Fruit fly (Drosophila melanogaster): Measurements from ENCODE around the gene GstT4.

GstT4 gene

DNA sequence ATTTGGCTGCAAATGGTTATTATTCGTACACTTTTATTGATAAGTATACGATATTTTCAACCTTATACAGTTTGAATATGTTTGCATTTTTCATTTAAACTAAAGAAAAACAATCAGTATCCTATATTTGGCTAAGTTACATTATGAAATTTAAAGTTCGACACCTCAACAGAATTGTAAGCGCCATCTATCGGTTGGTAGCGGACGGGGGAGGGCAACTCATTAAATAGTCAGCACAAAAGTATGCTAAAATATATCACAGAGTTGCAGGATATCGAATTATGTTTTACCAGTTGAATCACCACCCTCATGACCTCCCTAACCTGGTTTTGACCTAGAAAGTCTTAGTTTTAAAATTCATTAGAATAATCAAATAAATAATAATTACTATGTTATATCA, 3.3 kb upstream of the GstT4 start:
- peak; percentile 18 for TF ChIP-seq CG17801 (GFP tag; optimal IDR thresholded peaks at IDR 0.05; ENCODE audit: partially characterized antibody)

DNA sequence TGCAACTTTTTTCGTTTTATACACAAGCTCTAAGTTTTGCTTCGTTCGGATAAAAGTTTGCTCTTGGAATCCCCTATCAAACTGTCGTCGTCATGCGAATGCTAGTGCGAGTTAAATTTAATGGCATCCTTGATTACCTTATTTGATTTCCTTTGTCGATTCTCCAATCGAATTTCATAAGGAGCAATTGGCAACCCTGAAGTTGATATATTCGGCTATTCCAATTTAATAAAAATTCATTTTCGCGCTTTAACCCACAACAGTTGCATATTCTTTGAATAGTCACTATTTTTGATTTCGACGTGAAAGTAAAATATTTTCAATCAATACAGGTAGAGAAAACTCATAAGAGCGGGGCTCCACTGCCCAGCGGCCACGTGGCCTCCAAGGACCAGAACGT, 1.8 kb upstream of the GstT4 start, which contains the start of gene CG12725:
Gene CG12725, minus strand, starts transcription at position 101 of the 400 bp plus-strand sequence.
- TF ChIP-seq CG17801 (GFP tag; optimal IDR thresholded peaks at IDR 0.05; ENCODE audit: partially characterized antibody) = no peak

dm6 chrX:13403553-13403952, 996 bp upstream of the GstT4 start:
- no peak for TF ChIP-seq CG17801 (GFP tag; optimal IDR thresholded peaks at IDR 0.05; ENCODE audit: partially characterized antibody)

DNA sequence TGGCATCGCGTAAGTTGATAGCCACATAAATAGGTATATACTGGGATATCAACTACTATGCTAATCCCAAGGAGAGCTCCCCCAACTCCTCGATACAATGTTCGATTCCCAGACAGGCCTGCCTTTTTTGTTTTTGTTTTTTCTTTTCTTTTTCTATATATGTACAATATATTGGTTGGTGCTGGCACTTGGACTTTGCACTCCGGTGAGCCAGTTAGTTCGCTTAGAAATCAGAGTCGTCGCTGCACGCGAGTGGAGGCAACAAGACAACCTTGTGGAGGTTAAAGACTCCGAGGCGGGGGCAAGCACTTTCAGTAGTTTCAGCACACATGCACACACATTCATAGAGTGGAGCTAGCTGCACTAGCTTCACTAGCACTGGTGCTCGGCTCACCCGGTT, 1.7 kb downstream of the GstT4 start:
- TF ChIP-seq CG17801 (GFP tag; optimal IDR thresholded peaks at IDR 0.05; ENCODE audit: partially characterized antibody) = no peak

dm6 chrX:13407673-13408072, 3.1 kb downstream of the GstT4 start:
- no peak for TF ChIP-seq CG17801 (GFP tag; optimal IDR thresholded peaks at IDR 0.05; ENCODE audit: partially characterized antibody)

- TF ChIP-seq CG17801 (GFP tag; optimal IDR thresholded peaks at IDR 0.05; ENCODE audit: partially characterized antibody) = no peak
These were observed 6.3 kb downstream of the GstT4 start for dm6 chrX:13410887-13411286.

dm6 chrX:13411376-13411973, 6.9 kb downstream of the GstT4 start:
- TF ChIP-seq CG17801 (GFP tag; optimal IDR thresholded peaks at IDR 0.05; ENCODE audit: partially characterized antibody) = no peak

DNA sequence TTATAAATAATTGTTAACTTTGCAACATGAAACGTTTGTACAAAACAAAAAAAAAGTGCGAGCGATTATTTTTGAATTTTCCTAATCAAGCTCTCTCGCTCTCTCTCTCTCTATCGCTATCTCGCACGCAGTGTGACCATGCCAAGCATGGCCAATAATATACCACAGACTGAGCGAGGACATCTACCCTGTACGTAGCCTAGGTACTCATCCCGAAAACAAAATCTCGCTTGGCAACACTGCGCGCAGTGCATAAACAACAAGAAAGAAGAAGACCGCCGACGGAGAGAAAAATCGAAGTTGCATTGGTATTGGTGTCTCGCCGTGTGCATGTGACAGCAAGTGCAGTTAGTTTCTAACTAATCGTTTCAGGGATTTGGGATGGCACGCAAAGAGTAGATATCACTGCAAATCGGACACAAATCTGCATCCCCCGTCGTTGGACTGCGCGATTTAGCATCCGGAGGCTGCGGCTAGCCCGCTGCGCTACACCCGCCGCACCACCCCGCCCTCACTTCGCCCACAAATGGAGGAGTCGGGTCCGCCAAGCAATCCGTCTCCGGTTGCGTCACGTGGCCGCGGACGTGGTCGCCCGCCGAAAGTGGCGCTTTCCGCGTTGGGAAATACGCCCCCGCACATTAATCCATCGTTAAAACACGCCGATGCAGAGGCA, 8.5 kb downstream of the GstT4 start, which contains the start of the genes CG1998 and Set2:
Gene CG1998, minus strand, starts transcription at position 134 of the 673 bp plus-strand sequence.
Gene Set2, plus strand, starts transcription at position 302 of the 673 bp plus-strand sequence.
- no peak for TF ChIP-seq CG17801 (GFP tag; optimal IDR thresholded peaks at IDR 0.05; ENCODE audit: partially characterized antibody)

DNA sequence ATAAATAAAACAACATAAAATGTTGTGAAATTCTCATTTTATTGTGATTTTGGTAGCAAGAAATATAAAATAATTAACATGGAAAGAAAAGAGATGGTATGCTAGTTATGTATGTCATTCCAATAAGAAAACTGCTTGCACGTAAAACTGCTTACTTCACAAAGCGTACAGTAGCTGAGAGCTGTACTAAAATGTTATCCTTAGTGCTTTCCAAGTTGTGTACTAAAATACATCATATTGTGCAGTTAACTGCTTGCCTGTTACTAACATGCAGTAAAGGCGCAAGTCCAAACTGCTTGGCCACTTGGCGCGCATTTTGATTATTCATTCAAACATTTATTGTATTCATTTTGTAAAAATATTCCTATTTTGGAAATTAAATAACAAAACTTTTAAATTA, 16.5 kb downstream of the GstT4 start:
- no peak for TF ChIP-seq CG17801 (GFP tag; optimal IDR thresholded peaks at IDR 0.05; ENCODE audit: partially characterized antibody)

DNA sequence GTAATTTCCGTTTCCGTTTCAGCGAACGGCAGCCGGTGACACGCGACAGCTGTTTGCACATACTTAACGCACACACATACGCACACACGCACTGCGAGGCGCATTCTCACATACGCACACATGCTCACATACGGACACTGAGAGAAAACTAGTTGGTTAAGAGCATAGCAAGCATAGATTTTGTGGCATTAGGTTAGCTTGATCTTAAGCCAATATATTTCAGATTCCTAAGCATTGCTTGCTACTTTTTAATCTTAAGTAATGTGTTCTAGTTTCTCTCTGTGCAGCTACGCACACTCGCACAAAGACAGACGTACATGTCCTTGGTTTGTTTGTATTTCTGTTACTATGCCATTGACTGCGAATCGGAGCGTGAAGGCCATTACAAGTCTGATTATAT, 29.5 kb downstream of the GstT4 start:
- no peak for TF ChIP-seq CG17801 (GFP tag; optimal IDR thresholded peaks at IDR 0.05; ENCODE audit: partially characterized antibody)

DNA sequence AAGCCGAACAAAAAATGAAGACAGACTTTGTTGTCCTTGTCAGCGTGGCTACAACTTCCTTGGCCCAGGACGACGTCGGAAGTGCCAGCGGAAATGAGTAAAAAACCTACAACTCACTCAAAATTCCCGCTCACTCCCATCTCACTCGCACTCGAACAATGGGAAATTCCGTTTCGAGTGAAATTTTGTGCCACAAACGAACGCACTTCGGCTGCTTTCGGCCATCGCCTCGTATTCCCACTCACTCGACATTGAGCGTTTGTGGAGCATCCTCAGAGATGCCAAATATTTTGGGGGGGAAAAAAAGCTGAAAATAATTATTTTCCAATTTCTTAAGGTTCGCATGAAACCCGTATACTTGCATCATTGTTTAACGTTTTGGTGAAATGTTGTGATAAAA, 40.1 kb downstream of the GstT4 start:
- no peak for TF ChIP-seq CG17801 (GFP tag; optimal IDR thresholded peaks at IDR 0.05; ENCODE audit: partially characterized antibody)

dm6 chrX:13445695-13446094, 41.1 kb downstream of the GstT4 start, which contains the start of gene Neto:
TSS of gene Neto (plus strand) at chrX:13445903.
- no peak for TF ChIP-seq CG17801 (GFP tag; optimal IDR thresholded peaks at IDR 0.05; ENCODE audit: partially characterized antibody)

DNA sequence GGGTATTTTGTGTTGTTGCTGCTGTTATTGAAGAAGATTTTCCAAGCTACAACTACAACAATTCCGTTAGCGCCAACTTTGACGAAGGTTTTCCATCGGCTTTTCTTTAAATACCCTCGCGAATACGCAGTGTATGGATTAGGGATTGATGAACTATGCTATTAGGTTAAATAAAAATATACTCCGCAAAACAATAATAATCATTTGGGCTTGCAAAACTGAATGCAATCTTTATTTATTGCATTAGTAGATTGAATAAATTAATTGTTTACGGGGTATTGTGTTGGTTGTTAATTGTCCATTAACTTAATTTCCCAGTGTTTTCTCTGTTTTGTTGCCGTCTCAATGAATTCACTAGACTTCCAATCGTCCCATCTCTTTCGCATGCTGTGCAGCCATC, 42.9 kb downstream of the GstT4 start:
- TF ChIP-seq CG17801 (GFP tag; optimal IDR thresholded peaks at IDR 0.05; ENCODE audit: partially characterized antibody) = no peak

dm6 chrX:13450754-13451153, 46.2 kb downstream of the GstT4 start:
- TF ChIP-seq CG17801 (GFP tag; optimal IDR thresholded peaks at IDR 0.05; ENCODE audit: partially characterized antibody) = no peak

DNA sequence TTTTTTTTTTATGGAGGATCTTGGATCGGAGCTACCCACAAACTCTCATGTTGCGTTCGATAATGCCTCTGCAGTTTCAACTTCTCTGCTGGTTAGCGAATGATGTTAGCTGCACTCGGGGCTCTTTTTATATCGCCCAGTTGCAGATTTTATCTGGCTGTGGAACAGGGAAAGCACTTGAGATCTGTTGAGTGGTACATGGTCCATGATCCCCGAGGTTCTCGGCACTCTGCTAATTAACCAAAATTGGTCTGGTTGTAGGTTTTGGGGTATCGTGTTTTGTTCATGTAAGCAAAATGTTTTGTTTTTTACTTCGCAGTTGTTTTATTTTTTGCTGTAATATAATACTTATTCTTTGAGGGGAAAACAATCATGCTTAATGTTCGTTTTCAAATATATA, 53.0 kb downstream of the GstT4 start, which contains the start of gene CG34324:
Gene CG34324, minus strand, starts transcription at position 101 of the 400 bp plus-strand sequence.
- TF ChIP-seq CG17801 (GFP tag; optimal IDR thresholded peaks at IDR 0.05; ENCODE audit: partially characterized antibody) = no peak

All from ovary, adult (tissue).